Fruit fly (Drosophila melanogaster) whole organism, embryonic: ENCODE measurements around the gene Tim17a1.

Experiments used
- Atf-2 ChIP-seq: fragments of 200-800 bp; sonication (Bioruptor generic); optimal IDR thresholded peaks from 2 replicates; lab custom pipeline; 2016; ENCODE audit warnings: missing biosample characterization, missing genetic modification characterization
- CG10147 ChIP-seq: fragments of 200-800 bp; sonication (Bioruptor generic); optimal IDR thresholded peaks from 2 replicates; lab custom pipeline; 2019; ENCODE audit warnings: missing biosample characterization, mild to moderate bottlenecking, missing genetic modification characterization, moderate library complexity
- CG1024 ChIP-seq: fragments of 200-800 bp; sonication (Bioruptor generic); IDR thresholded peaks from 2 replicates; pipeline ENCODE4 v1.3.6; 2022; ENCODE audit warnings: missing biosample characterization, missing genetic modification characterization
- CG10267 ChIP-seq: fragments of 200-800 bp; sonication (Bioruptor generic); optimal IDR thresholded peaks from 2 replicates; lab custom pipeline; 2018; ENCODE audit warnings: missing biosample characterization, mild to moderate bottlenecking, missing genetic modification characterization, moderate library complexity
- CG11247 ChIP-seq: fragments of 200-800 bp; sonication (Bioruptor generic); IDR thresholded peaks from 2 replicates; pipeline ENCODE4 v1.3.6; 2022; ENCODE audit warnings: missing biosample characterization, missing genetic modification characterization
- CG12071 ChIP-seq: fragments of 200-800 bp; sonication (Bioruptor generic); optimal IDR thresholded peaks from 3 replicates; lab custom pipeline; 2018; ENCODE audit warnings: missing biosample characterization, mild to moderate bottlenecking, missing genetic modification characterization
- CG17612 ChIP-seq: fragments of 200-800 bp; sonication (Bioruptor generic); IDR thresholded peaks from 2 replicates; pipeline ENCODE4 v1.3.6; 2022; ENCODE audit warnings: missing biosample characterization, missing genetic modification characterization
- CG30403 ChIP-seq: fragments of 200-800 bp; sonication (Bioruptor generic); optimal IDR thresholded peaks from 3 replicates; lab custom pipeline; 2016; ENCODE audit warnings: missing biosample characterization, missing genetic modification characterization
- CG31365 ChIP-seq: fragments of 200-800 bp; sonication (Bioruptor generic); optimal IDR thresholded peaks from 2 replicates; lab custom pipeline; 2018; ENCODE audit warnings: missing biosample characterization, mild to moderate bottlenecking, missing genetic modification characterization
- CG3407 ChIP-seq: fragments of 200-800 bp; sonication (Bioruptor generic); optimal IDR thresholded peaks from 2 replicates; lab custom pipeline; 2018; ENCODE audit warnings: missing biosample characterization, mild to moderate bottlenecking, missing genetic modification characterization
- CG3995 ChIP-seq: fragments of 200-800 bp; sonication (Bioruptor generic); optimal IDR thresholded peaks from 3 replicates; lab custom pipeline; 2016; ENCODE audit warnings: missing biosample characterization, missing genetic modification characterization
- CG7372 ChIP-seq: fragments of 200-800 bp; sonication (Bioruptor generic); IDR thresholded peaks from 2 replicates; pipeline ENCODE4 v1.3.6; 2022; ENCODE audit warnings: missing biosample characterization, missing genetic modification characterization
- CG8924 ChIP-seq: fragments of 200-800 bp; optimal IDR thresholded peaks from 3 replicates; lab custom pipeline; 2019; ENCODE audit warnings: missing biosample characterization, mild to moderate bottlenecking, missing genetic modification characterization, moderate library complexity
- CG9797 ChIP-seq: fragments of 200-800 bp; sonication (Bioruptor generic); optimal IDR thresholded peaks from 3 replicates; lab custom pipeline; 2018; ENCODE audit warnings: missing biosample characterization, mild to moderate bottlenecking, missing genetic modification characterization
- CHES-1-like ChIP-seq: fragments of 200-800 bp; sonication (Bioruptor generic); optimal IDR thresholded peaks from 2 replicates; lab custom pipeline; 2016; ENCODE audit warnings: missing biosample characterization, missing genetic modification characterization
- Camta ChIP-seq: fragments of 200-800 bp; sonication (Bioruptor generic); optimal IDR thresholded peaks from 2 replicates; lab custom pipeline; 2016; ENCODE audit warnings: missing biosample characterization, missing genetic modification characterization
- Dfd ChIP-seq, 2 experiments: fragments of >200 bp; optimal IDR thresholded peaks; 2 replicates each; lab custom pipeline; 2017; ENCODE audit warnings: missing biosample characterization in 2 of 2, missing genetic modification characterization in 2 of 2
- Dll ChIP-seq: fragments of 200-800 bp; sonication (Bioruptor generic); IDR thresholded peaks from 4 replicates; pipeline ENCODE4 v1.3.6; 2022; ENCODE audit warnings: missing biosample characterization, missing genetic modification characterization; ENCODE audit not compliant: partially characterized antibody
- E2f2 ChIP-seq: fragments of 200-800 bp; sonication (Bioruptor generic); IDR thresholded peaks from 2 replicates; pipeline ENCODE4 v1.3.6; 2022; ENCODE audit warnings: missing biosample characterization, missing genetic modification characterization
- Eip74EF ChIP-seq, 2 experiments: fragments of 200-800 bp in 1 of 2; fragments of >200 bp in 1 of 2; sonication (Bioruptor generic) in 1 of 2; optimal IDR thresholded peaks; 2 replicates each; lab custom pipeline; 2017 to 2019; ENCODE audit warnings: missing biosample characterization in 2 of 2, missing genetic modification characterization in 2 of 2, mild to moderate bottlenecking in 1 of 2, moderate library complexity in 1 of 2
- Hand ChIP-seq: fragments of 200-800 bp; sonication (Bioruptor generic); optimal IDR thresholded peaks from 2 replicates; lab custom pipeline; 2017; ENCODE audit warnings: mild to moderate bottlenecking, missing biosample characterization, missing genetic modification reagents, missing genetic modification characterization
- Hr78 ChIP-seq, 2 experiments: fragments of 200-800 bp in 1 of 2; fragments of >200 bp in 1 of 2; sonication (Bioruptor generic) in 1 of 2; optimal IDR thresholded peaks; 2 replicates each; lab custom pipeline; 2017 to 2019; ENCODE audit warnings: missing biosample characterization in 2 of 2, missing genetic modification characterization in 2 of 2, mild to moderate bottlenecking in 1 of 2, moderate library complexity in 1 of 2
- Mad ChIP-seq: fragments of 200-800 bp; sonication (Bioruptor generic); optimal IDR thresholded peaks from 2 replicates; lab custom pipeline; 2016; ENCODE audit warnings: missing biosample characterization, missing genetic modification characterization
- Max ChIP-seq: fragments of 200-800 bp; sonication (Bioruptor generic); optimal IDR thresholded peaks from 2 replicates; lab custom pipeline; 2016; ENCODE audit warnings: missing biosample characterization, mild to moderate bottlenecking, missing genetic modification characterization
- Opbp ChIP-seq: fragments of 200-800 bp; sonication (Bioruptor generic); IDR thresholded peaks from 3 replicates; pipeline ENCODE4 v1.3.6; 2022; ENCODE audit warnings: missing biosample characterization, missing genetic modification characterization; ENCODE audit not compliant: partially characterized antibody
- Rfx ChIP-seq: fragments of 200-800 bp; sonication (Bioruptor generic); IDR thresholded peaks from 2 replicates; pipeline ENCODE4 v1.3.6; 2022; ENCODE audit warnings: missing biosample characterization, missing genetic modification characterization
- Scr ChIP-seq: fragments of 200-800 bp; sonication (Bioruptor generic); IDR thresholded peaks from 2 replicates; pipeline ENCODE4 v1.3.6; 2022; ENCODE audit warnings: missing biosample characterization, missing genetic modification characterization; ENCODE audit not compliant: partially characterized antibody
- Ssrp ChIP-seq: fragments of 200-800 bp; sonication (Bioruptor generic); optimal IDR thresholded peaks from 2 replicates; lab custom pipeline; 2018; ENCODE audit warnings: missing biosample characterization, mild to moderate bottlenecking, missing genetic modification characterization, moderate library complexity
- Vsx1 ChIP-seq: fragments of 200-800 bp; sonication (Bioruptor generic); optimal IDR thresholded peaks from 2 replicates; lab custom pipeline; 2017; ENCODE audit warnings: missing biosample characterization, mild to moderate bottlenecking, missing genetic modification characterization, missing genetic modification reagents
- al ChIP-seq: fragments of 200-800 bp; sonication (Bioruptor generic); IDR thresholded peaks from 2 replicates; pipeline ENCODE4 v1.3.6; 2022; ENCODE audit warnings: missing biosample characterization, missing genetic modification characterization
- bowl ChIP-seq: fragments of 200-800 bp; sonication (Bioruptor generic); IDR thresholded peaks from 2 replicates; pipeline ENCODE4 v1.3.6; 2022; ENCODE audit warnings: missing biosample characterization, missing genetic modification characterization
- br ChIP-seq: fragments of >200 bp; optimal IDR thresholded peaks from 2 replicates; lab custom pipeline; 2017
- dmrt11E ChIP-seq: fragments of 200-800 bp; sonication (Bioruptor generic); optimal IDR thresholded peaks from 3 replicates; lab custom pipeline; 2018; ENCODE audit warnings: missing biosample characterization, mild to moderate bottlenecking, missing genetic modification characterization, moderate library complexity
- dmrt99B ChIP-seq: fragments of 200-800 bp; sonication (Bioruptor generic); optimal IDR thresholded peaks from 2 replicates; lab custom pipeline; 2018; ENCODE audit warnings: missing biosample characterization, mild to moderate bottlenecking, missing genetic modification characterization, moderate library complexity
- exex ChIP-seq: fragments of 200-800 bp; sonication (Bioruptor generic); optimal IDR thresholded peaks from 4 replicates; lab custom pipeline; 2018; ENCODE audit warnings: missing biosample characterization, mild to moderate bottlenecking, missing genetic modification characterization, moderate library complexity
- ftz-f1 ChIP-seq: fragments of 200-800 bp; sonication (Bioruptor generic); optimal IDR thresholded peaks from 2 replicates; lab custom pipeline; 2016; ENCODE audit warnings: missing biosample characterization, missing genetic modification characterization
- gfzf ChIP-seq: fragments of 200-800 bp; sonication (Bioruptor generic); optimal IDR thresholded peaks from 2 replicates; lab custom pipeline; 2016; ENCODE audit warnings: missing biosample characterization, mild to moderate bottlenecking, missing genetic modification characterization, moderate library complexity
- grau ChIP-seq: fragments of 200-800 bp; optimal IDR thresholded peaks from 3 replicates; lab custom pipeline; 2019; ENCODE audit warnings: missing biosample characterization, mild to moderate bottlenecking, missing genetic modification characterization, moderate library complexity
- gsb-n ChIP-seq: fragments of 200-800 bp; sonication (Bioruptor generic); optimal IDR thresholded peaks from 3 replicates; lab custom pipeline; 2018; ENCODE audit warnings: missing biosample characterization, mild to moderate bottlenecking, missing genetic modification characterization
- hbn ChIP-seq: fragments of 200-800 bp; sonication (Bioruptor generic); IDR thresholded peaks from 2 replicates; pipeline ENCODE4 v1.3.6; 2022; ENCODE audit warnings: missing biosample characterization, missing genetic modification characterization; ENCODE audit not compliant: partially characterized antibody
- inv ChIP-seq: fragments of 200-800 bp; sonication (Bioruptor generic); IDR thresholded peaks from 2 replicates; pipeline ENCODE4 v1.3.6; 2022; ENCODE audit warnings: missing biosample characterization, missing genetic modification characterization; ENCODE audit not compliant: partially characterized antibody
- luna ChIP-seq: fragments of 200-800 bp; sonication (Bioruptor generic); optimal IDR thresholded peaks from 2 replicates; lab custom pipeline; 2016; ENCODE audit warnings: missing biosample characterization, missing genetic modification characterization
- mirr ChIP-seq: fragments of 200-800 bp; sonication (Bioruptor generic); optimal IDR thresholded peaks from 3 replicates; lab custom pipeline; 2018; ENCODE audit warnings: missing biosample characterization, mild to moderate bottlenecking, missing genetic modification characterization
- pfk ChIP-seq: fragments of 200-800 bp; sonication (Bioruptor generic); optimal IDR thresholded peaks from 2 replicates; lab custom pipeline; 2018; ENCODE audit warnings: missing biosample characterization, mild to moderate bottlenecking, missing genetic modification characterization, moderate library complexity
- pho ChIP-seq: fragments of 200-800 bp; sonication (Bioruptor generic); optimal IDR thresholded peaks from 2 replicates; lab custom pipeline; 2016; ENCODE audit warnings: missing biosample characterization, missing genetic modification characterization
- row ChIP-seq: fragments of 200-800 bp; sonication (Bioruptor generic); IDR thresholded peaks from 3 replicates; pipeline ENCODE4 v1.3.6; 2022; ENCODE audit warnings: missing biosample characterization, missing genetic modification characterization
- sens-2 ChIP-seq: fragments of 200-800 bp; sonication (Bioruptor generic); IDR thresholded peaks from 2 replicates; pipeline ENCODE4 v1.3.6; 2022; ENCODE audit warnings: missing biosample characterization, missing genetic modification characterization
- shn ChIP-seq: fragments of 200-800 bp; sonication (Bioruptor generic); optimal IDR thresholded peaks from 3 replicates; lab custom pipeline; 2016; ENCODE audit warnings: missing biosample characterization, missing genetic modification characterization
- trh ChIP-seq: fragments of 200-800 bp; sonication (Bioruptor generic); optimal IDR thresholded peaks from 2 replicates; lab custom pipeline; 2016; ENCODE audit warnings: missing biosample characterization, missing genetic modification characterization
- vfl ChIP-seq: fragments of 200-800 bp; sonication (Bioruptor generic); optimal IDR thresholded peaks from 2 replicates; lab custom pipeline; 2016; ENCODE audit warnings: missing biosample characterization, missing genetic modification characterization

The Tim17a1 gene

dm6 chr3R:12413274-12413958 is 48.9 kb upstream of the Tim17a1 start, which contains the start of the genes Dip-C and pps (continued):
- TF ChIP-seq Opbp (GFP tag; lab: Robert Waterston, UW): peak; percentile 70
- TF ChIP-seq Vsx1 (GFP tag; lab: Kevin White, UChicago): no peak
- TF ChIP-seq trh (GFP tag; lab: Kevin White, UChicago): no peak
- TF ChIP-seq mirr (GFP tag; lab: Kevin White, UChicago): peak; percentile 23
- no peak for TF ChIP-seq br (lab: Kevin White, UChicago)
- no peak for TF ChIP-seq CG7372 (GFP tag; lab: Robert Waterston, UW)
- TF ChIP-seq Dfd (GFP tag; optimal IDR thresholded peaks at IDR 0.05; lab: Kevin White, UChicago): no peak
- TF ChIP-seq dmrt11E: no peak
- TF ChIP-seq row (GFP tag; lab: Robert Waterston, UW): peak; percentile 73
- TF ChIP-seq Hand (GFP tag; lab: Kevin White, UChicago): no peak
- no peak for TF ChIP-seq Eip74EF (GFP tag; optimal IDR thresholded peaks at IDR 0.05; lab: Kevin White, UChicago)
- no peak for TF ChIP-seq vfl
- TF ChIP-seq luna (GFP tag; lab: Kevin White, UChicago): no peak
- TF ChIP-seq Rfx (GFP tag; lab: Robert Waterston, UW): 0 out of 2 replicates have a peak, but pooled peaks have one; percentile 12
- TF ChIP-seq shn (GFP tag; lab: Kevin White, UChicago): no peak
- TF ChIP-seq CHES-1-like (GFP tag; lab: Kevin White, UChicago): no peak
- no peak for TF ChIP-seq pfk (GFP tag; lab: Kevin White, UChicago)
- TF ChIP-seq grau (tag; lab: Kevin White, UChicago): no peak
- peak; percentile 70 for TF ChIP-seq CG9797 (GFP tag; lab: Kevin White, UChicago)
- TF ChIP-seq Max (GFP tag; lab: Kevin White, UChicago): no peak
- TF ChIP-seq gfzf: peak; percentile 80
- no peak for TF ChIP-seq CG10147
- TF ChIP-seq CG12071 (GFP tag; lab: Kevin White, UChicago): no peak
- TF ChIP-seq Ssrp: no peak
- no peak for TF ChIP-seq CG31365 (tag; lab: Kevin White, UChicago)
- TF ChIP-seq al (GFP tag; lab: Robert Waterston, UW): no peak
- TF ChIP-seq Camta (GFP tag; lab: Kevin White, UChicago): no peak
- TF ChIP-seq Scr (GFP tag; lab: Robert Waterston, UW): peak; percentile 76
- no peak for TF ChIP-seq gsb-n
- TF ChIP-seq CG3995 (GFP tag; lab: Kevin White, UChicago): no peak
- no peak for TF ChIP-seq CG11247
- peak; percentile 37 for TF ChIP-seq CG8924 (tag; lab: Kevin White, UChicago)
- peak; percentile 75 for TF ChIP-seq Dll (GFP tag; lab: Robert Waterston, UW)
- TF ChIP-seq Mad (GFP tag; lab: Kevin White, UChicago): no peak
- TF ChIP-seq hbn (GFP tag; lab: Robert Waterston, UW): peak; percentile 73
- TF ChIP-seq CG1024: no peak
- TF ChIP-seq pho (GFP tag; lab: Kevin White, UChicago): no peak
- no peak for TF ChIP-seq sens-2
- no peak for TF ChIP-seq CG17612 (GFP tag; lab: Robert Waterston, UW)
- peak; percentile 65 for TF ChIP-seq inv
- TF ChIP-seq CG30403 (GFP tag; lab: Kevin White, UChicago): no peak
- peak; percentile 20; the same call in 1 of the 2 replicates for TF ChIP-seq E2f2
- TF ChIP-seq CG10267 (tag; lab: Kevin White, UChicago): no peak
- peak; percentile 78 for TF ChIP-seq ftz-f1 (GFP tag; lab: Kevin White, UChicago)
- TF ChIP-seq Atf-2 (GFP tag; lab: Kevin White, UChicago): no peak
- TF ChIP-seq CG3407 (GFP tag; lab: Kevin White, UChicago): no peak
- TF ChIP-seq exex (tag; lab: Kevin White, UChicago): peak; percentile 59
- TF ChIP-seq dmrt99B (tag; lab: Kevin White, UChicago): no peak
- TF ChIP-seq bowl (GFP tag; lab: Robert Waterston, UW): no peak
- no peak for TF ChIP-seq Hr78 (GFP tag; optimal IDR thresholded peaks at IDR 0.05; lab: Kevin White, UChicago)
